Worm (Caenorhabditis elegans): ENCODE results near the gene C40C9.3.
A peak's percentile ranks its signal among the peaks of the same experiment; 100 is the strongest.

The C40C9.3 gene

ce11 chrX:13647305-13647704 is at the start of gene C40C9.3:
C40C9.3 (plus strand) TSS chrX:13647605.
- TF ChIP-seq tbx-37 (GFP tag; conservative IDR thresholded peaks at IDR 0.05), result no peak
- no peak for TF ChIP-seq ets-7 (tag; optimal IDR thresholded peaks at IDR 0.05)
- TF ChIP-seq sea-1 (GFP tag; conservative IDR thresholded peaks at IDR 0.05), result no peak
- no peak for TF ChIP-seq scrt-1 (GFP tag; IDR thresholded peaks at IDR 0.05)
- TF ChIP-seq F13C5.2 (tag; optimal IDR thresholded peaks at IDR 0.05), result no peak
- no peak for TF ChIP-seq pes-1 (GFP tag; IDR thresholded peaks at IDR 0.05)
- TF ChIP-seq tra-4 (tag; optimal IDR thresholded peaks at IDR 0.05), result no peak
- no peak for TF ChIP-seq hmg-4 (GFP tag; optimal IDR thresholded peaks at IDR 0.05)
- no peak for TF ChIP-seq hnd-1 (tag; optimal IDR thresholded peaks at IDR 0.05)
- TF ChIP-seq tbx-11 (GFP tag; IDR thresholded peaks at IDR 0.05), result no peak
- no peak for TF ChIP-seq B0310.2 (tag; optimal IDR thresholded peaks at IDR 0.05)
- TF ChIP-seq ceh-36 (tag; optimal IDR thresholded peaks at IDR 0.05), result no peak
- no peak for TF ChIP-seq ceh-13 (GFP tag; optimal IDR thresholded peaks at IDR 0.05)
- no peak for TF ChIP-seq aly-1 (tag; optimal IDR thresholded peaks at IDR 0.05)
- no peak for TF ChIP-seq ama-1 (optimal IDR thresholded peaks at IDR 0.05)
- no peak for TF ChIP-seq hmbx-1 (tag; optimal IDR thresholded peaks at IDR 0.05)
- no peak for TF ChIP-seq flt-1 (GFP tag; IDR thresholded peaks at IDR 0.05)

ce11 chrX:13598021-13598499 is 49.3 kb upstream of the C40C9.3 start, which contains the start of gene bra-1:
bra-1 (plus strand) TSS chrX:13598449.
- TF ChIP-seq scrt-1 (GFP tag; IDR thresholded peaks at IDR 0.05), result no peak
- TF ChIP-seq F13C5.2 (tag; optimal IDR thresholded peaks at IDR 0.05), result peak; percentile 77
- no peak for TF ChIP-seq flt-1 (GFP tag; IDR thresholded peaks at IDR 0.05)
- peak; percentile 43 for TF ChIP-seq ceh-36 (tag; optimal IDR thresholded peaks at IDR 0.05)
- TF ChIP-seq B0310.2 (tag; optimal IDR thresholded peaks at IDR 0.05), result no peak
- TF ChIP-seq tbx-37 (GFP tag; conservative IDR thresholded peaks at IDR 0.05), result 0 out of 2 replicates have a peak, but pooled peaks have one; percentile 28
- no peak for TF ChIP-seq ceh-13 (GFP tag; optimal IDR thresholded peaks at IDR 0.05)
- TF ChIP-seq sea-1 (GFP tag; conservative IDR thresholded peaks at IDR 0.05), result no peak
- no peak for TF ChIP-seq ets-7 (tag; optimal IDR thresholded peaks at IDR 0.05)
- no peak for TF ChIP-seq ama-1 (optimal IDR thresholded peaks at IDR 0.05)
- no peak for TF ChIP-seq hmbx-1 (tag; optimal IDR thresholded peaks at IDR 0.05)
- TF ChIP-seq pes-1 (GFP tag; IDR thresholded peaks at IDR 0.05), result no peak
- no peak for TF ChIP-seq aly-1 (tag; optimal IDR thresholded peaks at IDR 0.05)
- no peak for TF ChIP-seq hnd-1 (tag; optimal IDR thresholded peaks at IDR 0.05)
- TF ChIP-seq hmg-4 (GFP tag; optimal IDR thresholded peaks at IDR 0.05), result peak; percentile 36

- no peak for TF ChIP-seq F13C5.2 (tag; optimal IDR thresholded peaks at IDR 0.05)
- TF ChIP-seq ceh-13 (GFP tag; optimal IDR thresholded peaks at IDR 0.05), result no peak
- TF ChIP-seq B0310.2 (tag; optimal IDR thresholded peaks at IDR 0.05), result no peak
- TF ChIP-seq sea-1 (GFP tag; conservative IDR thresholded peaks at IDR 0.05), result no peak
- no peak for TF ChIP-seq scrt-1 (GFP tag; IDR thresholded peaks at IDR 0.05)
- no peak for TF ChIP-seq ets-7 (tag; optimal IDR thresholded peaks at IDR 0.05)
- no peak for TF ChIP-seq tbx-11 (GFP tag; IDR thresholded peaks at IDR 0.05)
- TF ChIP-seq tra-4 (tag; optimal IDR thresholded peaks at IDR 0.05), result no peak
- TF ChIP-seq tbx-37 (GFP tag; conservative IDR thresholded peaks at IDR 0.05), result no peak
- no peak for TF ChIP-seq hmbx-1 (tag; optimal IDR thresholded peaks at IDR 0.05)
- TF ChIP-seq aly-1 (tag; optimal IDR thresholded peaks at IDR 0.05), result no peak
- TF ChIP-seq pes-1 (GFP tag; IDR thresholded peaks at IDR 0.05), result no peak
- no peak for TF ChIP-seq hmg-4 (GFP tag; optimal IDR thresholded peaks at IDR 0.05)
Measured at ce11 chrX:13600136-13600535, 47.3 kb upstream of the C40C9.3 start, which contains the start of gene F54B11.7. F54B11.7 (plus strand) TSS chrX:13600436.

ce11 chrX:13603826-13604225 is 43.6 kb upstream of the C40C9.3 start, which contains the start of gene F54B11.8:
F54B11.8 (minus strand) TSS chrX:13603926.
- TF ChIP-seq ceh-36 (tag; optimal IDR thresholded peaks at IDR 0.05) (no peak), tra-4 (tag; optimal IDR thresholded peaks at IDR 0.05) (no peak), sea-1 (GFP tag; conservative IDR thresholded peaks at IDR 0.05) (no peak)

- no peak for TF ChIP-seq flt-1 (GFP tag; IDR thresholded peaks at IDR 0.05)
- TF ChIP-seq tra-4 (tag; optimal IDR thresholded peaks at IDR 0.05), result no peak
- no peak for TF ChIP-seq F13C5.2 (tag; optimal IDR thresholded peaks at IDR 0.05)
- TF ChIP-seq sea-1 (GFP tag; conservative IDR thresholded peaks at IDR 0.05), result no peak
- no peak for TF ChIP-seq scrt-1 (GFP tag; IDR thresholded peaks at IDR 0.05)
- no peak for TF ChIP-seq ceh-13 (GFP tag; optimal IDR thresholded peaks at IDR 0.05)
- no peak for TF ChIP-seq B0310.2 (tag; optimal IDR thresholded peaks at IDR 0.05)
- no peak for TF ChIP-seq hmg-4 (GFP tag; optimal IDR thresholded peaks at IDR 0.05)
- no peak for TF ChIP-seq ets-7 (tag; optimal IDR thresholded peaks at IDR 0.05)
- no peak for TF ChIP-seq tbx-37 (GFP tag; conservative IDR thresholded peaks at IDR 0.05)
- TF ChIP-seq hmbx-1 (tag; optimal IDR thresholded peaks at IDR 0.05), result no peak
Measured at ce11 chrX:13604946-13605617, 42.3 kb upstream of the C40C9.3 start, which contains the start of gene F54B11.9. F54B11.9 (plus strand) TSS chrX:13605567.

- TF ChIP-seq hmbx-1 (tag; optimal IDR thresholded peaks at IDR 0.05), result no peak
- no peak for TF ChIP-seq B0310.2 (tag; optimal IDR thresholded peaks at IDR 0.05)
- TF ChIP-seq sea-1 (GFP tag; conservative IDR thresholded peaks at IDR 0.05), result no peak
- no peak for TF ChIP-seq scrt-1 (GFP tag; IDR thresholded peaks at IDR 0.05)
- no peak for TF ChIP-seq tbx-11 (GFP tag; IDR thresholded peaks at IDR 0.05)
Measured at ce11 chrX:13605854-13606253, 41.6 kb upstream of the C40C9.3 start.

- TF ChIP-seq F13C5.2 (tag; optimal IDR thresholded peaks at IDR 0.05), result no peak
- TF ChIP-seq flt-1 (GFP tag; IDR thresholded peaks at IDR 0.05), result no peak
- TF ChIP-seq ceh-13 (GFP tag; optimal IDR thresholded peaks at IDR 0.05), result no peak
- no peak for TF ChIP-seq B0310.2 (tag; optimal IDR thresholded peaks at IDR 0.05)
- TF ChIP-seq tbx-37 (GFP tag; conservative IDR thresholded peaks at IDR 0.05), result no peak
- TF ChIP-seq ama-1 (optimal IDR thresholded peaks at IDR 0.05), result no peak
- no peak for TF ChIP-seq hmg-4 (GFP tag; optimal IDR thresholded peaks at IDR 0.05)
- TF ChIP-seq hmbx-1 (tag; optimal IDR thresholded peaks at IDR 0.05), result no peak
- no peak for TF ChIP-seq pes-1 (GFP tag; IDR thresholded peaks at IDR 0.05)
- no peak for TF ChIP-seq sea-1 (GFP tag; conservative IDR thresholded peaks at IDR 0.05)
- TF ChIP-seq ceh-36 (tag; optimal IDR thresholded peaks at IDR 0.05), result no peak
- TF ChIP-seq aly-1 (tag; optimal IDR thresholded peaks at IDR 0.05), result no peak
- no peak for TF ChIP-seq tra-4 (tag; optimal IDR thresholded peaks at IDR 0.05)
- TF ChIP-seq hnd-1 (tag; optimal IDR thresholded peaks at IDR 0.05), result no peak
- no peak for TF ChIP-seq scrt-1 (GFP tag; IDR thresholded peaks at IDR 0.05)
- no peak for TF ChIP-seq tbx-11 (GFP tag; IDR thresholded peaks at IDR 0.05)
Measured at ce11 chrX:13610040-13610439, 37.4 kb upstream of the C40C9.3 start.

All from whole organism, early embryonic.